Worm (Caenorhabditis elegans): ENCODE results near the gene F10E9.1.

DNA sequence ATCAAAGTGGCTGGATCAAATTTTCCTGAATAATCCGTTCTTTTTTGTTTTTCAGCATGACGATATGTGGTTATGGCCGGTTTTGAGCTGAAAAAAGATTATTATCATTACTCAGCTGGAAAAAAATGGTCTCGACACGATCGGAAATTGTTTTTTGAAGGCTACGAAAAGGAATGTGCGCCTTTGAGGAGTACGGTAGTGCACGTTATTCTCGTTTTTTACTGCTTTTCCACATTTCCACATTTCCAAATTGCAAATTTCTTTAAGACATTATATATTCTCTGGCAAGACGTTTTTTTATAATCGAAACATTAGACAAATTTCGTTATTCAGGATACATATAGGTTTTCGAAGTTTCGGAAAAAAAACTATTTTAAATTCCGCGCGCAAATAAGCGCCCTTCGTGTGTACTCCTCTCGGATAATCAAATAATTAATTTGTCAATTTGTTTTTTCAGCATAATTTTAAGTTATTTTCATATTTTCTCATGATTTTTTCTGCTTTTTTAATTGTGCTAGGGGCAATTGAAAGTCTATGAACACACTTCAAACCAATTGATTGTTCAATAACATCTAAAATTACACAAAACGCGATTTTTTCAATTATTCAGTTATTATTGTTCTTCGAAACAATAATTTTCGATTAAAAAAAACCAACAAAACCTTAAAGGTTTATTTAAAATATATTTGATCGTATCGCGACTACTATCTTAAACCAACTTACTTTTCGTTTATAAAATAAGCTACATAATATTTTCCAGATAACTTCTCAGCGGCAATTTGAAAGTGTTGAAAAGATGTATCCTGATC lies 40.5 kb downstream of the F10E9.1 start, which contains the start of gene R05D3.3:
- TF ChIP-seq lin-13 (tag; optimal IDR thresholded peaks at IDR 0.05) (no peak), pha-4 (tag; optimal IDR thresholded peaks at IDR 0.05) (no peak), elt-3 (tag; optimal IDR thresholded peaks at IDR 0.05) (no peak), ztf-11 (tag; optimal IDR thresholded peaks at IDR 0.05) (no peak), drap-1 (GFP tag; optimal IDR thresholded peaks at IDR 0.05) (no peak), ham-2 (GFP tag; optimal IDR thresholded peaks at IDR 0.05) (no peak), snpc-4 (tag; optimal IDR thresholded peaks at IDR 0.05) (no peak), bed-3 (GFP tag; optimal IDR thresholded peaks at IDR 0.05) (no peak)
